Fruit fly (Drosophila melanogaster) whole organism, embryonic: Measurements from ENCODE around the gene Sirup.

Experiments used
- CG10366 ChIP-seq: fragments of 200-800 bp; sonication (Bioruptor generic); IDR thresholded peaks from 2 replicates; pipeline ENCODE4 v1.3.6; 2022; ENCODE audit warnings: missing biosample characterization, missing genetic modification characterization
- Gsc ChIP-seq: fragments of 200-800 bp; sonication (Bioruptor generic); IDR thresholded peaks from 2 replicates; pipeline ENCODE4 v1.3.6; 2022; ENCODE audit warnings: missing biosample characterization, missing genetic modification characterization
- Hr51 ChIP-seq, 2 experiments: fragments of 200-800 bp; sonication (Bioruptor generic); optimal IDR thresholded peaks; 2 replicates in 1 of 2; 3 replicates in 1 of 2; lab custom pipeline; 2016 to 2018; ENCODE audit warnings: missing biosample characterization in 2 of 2, missing genetic modification characterization in 2 of 2, mild to moderate bottlenecking in 1 of 2, moderate library complexity in 1 of 2
- Ssrp ChIP-seq: fragments of 200-800 bp; sonication (Bioruptor generic); optimal IDR thresholded peaks from 2 replicates; lab custom pipeline; 2018; ENCODE audit warnings: missing biosample characterization, mild to moderate bottlenecking, missing genetic modification characterization, moderate library complexity
- emc ChIP-seq: fragments of 200-800 bp; sonication (Bioruptor generic); optimal IDR thresholded peaks from 2 replicates; lab custom pipeline; 2016; ENCODE audit warnings: missing biosample characterization, missing genetic modification characterization
- h ChIP-seq: fragments of >200 bp; optimal IDR thresholded peaks from 2 replicates; lab custom pipeline; 2017
- sob ChIP-seq: fragments of 200-800 bp; sonication (Bioruptor generic); IDR thresholded peaks from 2 replicates; pipeline ENCODE4 v1.3.6; 2022; ENCODE audit warnings: missing biosample characterization, missing genetic modification characterization
- toy ChIP-seq: fragments of 200-800 bp; sonication (Bioruptor generic); IDR thresholded peaks from 2 replicates; pipeline ENCODE4 v1.3.6; 2022; ENCODE audit warnings: missing biosample characterization, missing genetic modification characterization

dm6 chr2L:8030693-8031210, 32.1 kb downstream of the Sirup start, which contains the start of gene Cka:
- TF ChIP-seq Ssrp (tag; lab: Kevin White, UChicago) = no peak
- TF ChIP-seq emc (GFP tag; lab: Kevin White, UChicago) = no peak
- TF ChIP-seq h (lab: Kevin White, UChicago) = no peak
- TF ChIP-seq Gsc (GFP tag; lab: Robert Waterston, UW) = no peak
- TF ChIP-seq sob (GFP tag; lab: Robert Waterston, UW) = peak; percentile 55; the same call in 1 of the 2 replicates
- TF ChIP-seq CG10366 (GFP tag; lab: Robert Waterston, UW) = no peak
- no peak for TF ChIP-seq toy (GFP tag; lab: Robert Waterston, UW)
- TF ChIP-seq Hr51 (GFP tag; optimal IDR thresholded peaks at IDR 0.05; lab: Kevin White, UChicago) = no peak
